Fruit fly (Drosophila melanogaster): Measurements from ENCODE around the gene CG32085.

- no peak for TF ChIP-seq CG8478 (optimal IDR thresholded peaks at IDR 0.05)
- TF ChIP-seq CTCF (optimal IDR thresholded peaks at IDR 0.05): no peak
Observed at dm6 chr3L:11692853-11693252, 12.7 kb upstream of the CG32085 start.
